Fruit fly (Drosophila melanogaster) S2 (cell line): ENCODE data around the gene CG31769.

Experiments
- CG8478 ChIP-seq: fragments of >200 bp; optimal IDR thresholded peaks from 2 replicates; lab custom pipeline; 2018
- CTCF ChIP-seq, 2 experiments: fragments of >200 bp; optimal IDR thresholded peaks; 2 replicates each; lab custom pipeline; 2018

CG31769 gene

dm6 chr2L:14103790-14104189, 6.7 kb downstream of the CG31769 start, which contains the start of gene CG46301:
CG46301 (plus strand) TSS chr2L:14104090.
- TF ChIP-seq CTCF (optimal IDR thresholded peaks at IDR 0.05; lab: Kevin White, UChicago) (no peak), CG8478 (no peak)

DNA sequence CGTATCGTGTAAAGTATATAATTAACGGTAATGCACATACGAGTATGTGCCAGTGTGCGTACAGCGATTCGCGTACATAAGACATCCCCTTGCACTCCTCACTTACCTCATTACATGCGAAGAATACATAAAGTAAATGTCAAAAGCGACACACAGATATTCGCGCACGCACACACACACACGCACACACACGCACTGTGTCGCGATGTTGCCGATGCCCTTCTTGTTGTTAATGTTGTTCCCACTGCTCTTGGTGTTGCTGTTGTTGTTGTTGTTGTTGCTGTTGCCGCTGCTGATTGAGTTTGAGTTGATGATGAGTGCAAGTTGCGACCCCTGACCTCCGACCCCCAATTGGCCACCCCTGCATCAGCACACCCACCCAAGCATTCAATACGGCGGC, 14.9 kb downstream of the CG31769 start:
- TF ChIP-seq CG8478 (no peak), CTCF (optimal IDR thresholded peaks at IDR 0.05; lab: Kevin White, UChicago) (no peak)

DNA sequence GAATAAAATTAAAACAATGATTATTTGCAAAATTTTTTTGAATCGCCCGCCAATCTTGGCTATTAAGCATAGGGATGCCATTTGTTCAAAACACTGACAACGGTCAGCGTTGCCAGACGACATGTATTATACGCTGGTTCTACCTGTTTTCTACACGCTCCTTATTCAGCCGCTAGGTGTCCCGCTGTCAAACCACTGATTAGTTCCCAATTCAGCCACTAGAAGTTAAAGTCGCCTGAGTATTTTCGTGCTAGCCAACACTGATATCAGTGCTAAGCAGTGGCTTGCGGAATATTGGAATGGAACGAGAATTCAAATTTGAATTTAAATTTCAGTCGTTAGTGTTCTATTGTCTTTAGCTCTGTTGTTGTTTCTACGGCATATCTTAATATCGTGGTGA, 15.9 kb downstream of the CG31769 start:
- TF ChIP-seq CTCF (optimal IDR thresholded peaks at IDR 0.05; lab: Kevin White, UChicago) (peak; percentile 100), CG8478 (no peak)

DNA sequence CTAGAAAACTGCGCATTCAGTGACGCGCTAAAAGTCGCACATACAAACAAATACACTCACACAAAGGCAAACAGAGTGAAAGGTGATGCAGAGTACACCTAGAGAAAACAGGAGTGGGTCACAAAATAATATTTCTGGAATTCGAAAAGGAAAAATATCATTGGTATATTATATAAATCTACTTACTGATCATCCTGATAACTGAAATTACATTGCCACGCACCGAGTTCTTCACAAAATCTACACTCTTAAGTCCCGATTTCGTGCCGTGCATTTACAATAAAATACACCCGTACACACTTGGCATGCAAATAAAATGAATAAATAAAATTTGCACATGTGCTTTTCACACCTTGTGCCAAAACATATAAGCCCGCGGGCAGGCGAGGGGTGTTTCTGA, 40.4 kb downstream of the CG31769 start:
- no peak for TF ChIP-seq CTCF (optimal IDR thresholded peaks at IDR 0.05; lab: Kevin White, UChicago)
- no peak for TF ChIP-seq CG8478
